Fruit fly (Drosophila melanogaster) whole organism, larva: Measurements from ENCODE around the gene CG12607.

ENCODE experiments used
- noc ChIP-seq: fragments of 200-800 bp; sonication (Bioruptor generic); optimal IDR thresholded peaks from 3 replicates; lab custom pipeline; 2019; ENCODE audit warnings: missing biosample characterization, mild to moderate bottlenecking, missing genetic modification characterization, moderate library complexity

CG12607 gene

DNA sequence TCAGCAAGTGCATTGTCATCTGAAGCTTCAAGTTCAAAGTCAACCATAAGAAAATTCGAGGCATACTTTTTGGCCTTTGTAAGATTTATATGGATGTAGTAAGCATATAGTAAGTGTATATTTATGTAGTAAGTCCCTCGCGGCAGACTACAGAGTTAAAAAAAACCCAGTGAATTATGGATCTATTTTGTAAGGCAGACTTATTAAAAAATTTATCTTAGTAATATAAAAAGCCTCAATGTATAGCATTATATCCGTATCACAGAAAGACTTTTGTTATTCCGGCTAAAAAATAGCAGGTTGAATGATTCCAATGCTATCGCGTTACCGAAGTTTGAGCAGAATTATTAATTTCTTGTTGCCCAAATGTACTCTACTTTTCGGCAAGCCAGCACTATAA lies 38.2 kb downstream of the CG12607 start:
- TF ChIP-seq noc (tag; lab: Kevin White, UChicago): no peak

DNA sequence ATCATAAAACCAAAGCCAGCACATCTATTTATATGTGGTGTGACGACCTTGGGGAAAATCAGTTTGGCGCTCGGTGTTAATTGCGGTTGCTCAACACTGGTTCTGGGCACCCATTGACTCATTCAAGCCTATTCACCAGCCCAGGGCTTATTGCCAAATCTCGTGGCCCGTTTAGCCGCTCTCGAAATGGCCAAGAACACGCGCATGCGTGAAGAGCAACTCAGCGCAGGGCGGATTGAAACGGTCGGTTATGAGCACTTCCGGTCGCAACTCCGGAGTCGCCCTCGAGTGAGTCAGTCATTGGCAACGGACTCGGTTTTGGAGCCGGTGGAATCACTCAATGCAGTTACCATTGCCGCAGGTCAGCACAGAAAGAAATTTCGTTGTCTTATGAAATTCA lies 43.1 kb downstream of the CG12607 start:
- TF ChIP-seq noc (tag; lab: Kevin White, UChicago): no peak

DNA sequence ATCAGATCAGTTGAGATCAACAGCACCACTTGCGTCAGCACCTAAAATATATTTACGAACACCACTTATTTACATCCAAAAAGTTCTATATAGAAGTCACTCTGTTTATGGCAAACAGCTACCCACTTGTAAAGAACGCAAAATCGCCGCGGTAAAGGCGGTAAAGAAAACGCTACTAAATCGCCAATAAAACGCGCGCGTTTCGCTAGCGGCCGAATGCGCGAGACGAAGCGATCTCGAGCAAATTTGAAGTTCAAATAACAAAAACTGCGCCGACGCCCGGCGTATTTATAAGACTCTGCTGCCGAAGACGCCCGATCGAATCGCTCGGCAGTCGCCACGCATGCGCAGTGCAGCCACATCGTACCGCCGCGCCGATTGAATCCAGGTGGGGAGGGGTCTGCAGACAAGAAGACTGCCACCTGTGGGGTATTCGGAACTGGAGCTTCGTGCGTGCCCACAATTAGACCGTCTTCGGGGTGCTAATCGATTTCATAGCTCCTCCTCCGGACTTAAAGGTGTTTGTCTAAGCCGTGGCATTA lies 44.4 kb downstream of the CG12607 start, which contains the start of gene CG13722:
Gene CG13722 (minus strand): TSS at position 262 of the 542 bp plus-strand sequence.
- TF ChIP-seq noc (tag; lab: Kevin White, UChicago): no peak

DNA sequence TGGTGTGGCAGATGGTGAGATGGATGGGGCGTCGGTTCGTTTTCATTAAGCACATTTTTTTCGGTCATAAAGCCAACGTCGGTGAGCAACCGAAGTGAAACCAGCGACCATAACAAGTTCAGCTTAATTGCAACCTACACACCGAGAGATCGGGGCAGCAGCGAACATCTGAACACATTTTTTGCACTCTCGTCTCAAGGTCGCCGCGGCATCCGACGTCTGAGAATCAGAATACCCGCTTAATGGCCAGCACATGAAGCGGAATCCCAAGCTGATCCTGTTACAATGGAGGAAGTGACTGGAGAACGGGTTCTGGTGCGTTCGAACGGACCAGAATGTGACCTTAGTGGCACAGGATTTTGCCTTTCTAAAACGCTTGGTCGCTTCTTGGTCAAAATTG lies 47.2 kb downstream of the CG12607 start:
- no peak for TF ChIP-seq noc (tag; lab: Kevin White, UChicago)

DNA sequence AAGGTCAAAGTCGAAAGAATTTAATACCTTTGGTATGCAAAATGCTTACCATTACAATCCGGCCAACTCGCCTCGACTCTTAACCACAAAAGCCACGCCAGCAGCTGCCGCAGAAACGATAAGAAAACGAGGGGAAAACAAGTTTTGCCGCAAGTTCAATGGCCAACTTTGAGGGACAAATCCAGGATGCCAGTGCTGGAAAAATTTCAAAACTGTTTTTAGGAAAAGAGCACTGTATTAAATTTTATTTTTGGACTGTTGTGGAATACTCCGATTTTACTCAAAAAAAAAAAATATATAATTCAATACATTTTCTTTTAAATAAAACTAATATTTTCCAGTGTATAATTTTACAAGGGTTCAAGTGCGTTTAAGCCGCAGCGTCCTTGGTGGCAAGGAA lies 48.2 kb downstream of the CG12607 start:
- no peak for TF ChIP-seq noc (tag; lab: Kevin White, UChicago)
